Worm (Caenorhabditis elegans) whole organism, late embryonic: Measurements from ENCODE around the gene smg-8.

Source experiments
- C08G9.2 ChIP-seq: sonication (generic microtip); optimal IDR thresholded peaks from 2 replicates; lab custom pipeline; 2016; ENCODE audit warnings: mild to moderate bottlenecking, missing genetic modification characterization, moderate library complexity, missing compliant biosample characterization
- C38D4.7 ChIP-seq: fragments of 200-800 bp; sonication (Bioruptor generic); optimal IDR thresholded peaks from 2 replicates; lab custom pipeline; 2018; ENCODE audit warnings: mild to moderate bottlenecking, missing genetic modification characterization, moderate library complexity, missing compliant biosample characterization
- K02D7.2 ChIP-seq: sonication (generic microtip); optimal IDR thresholded peaks from 2 replicates; lab custom pipeline; 2017; ENCODE audit warnings: mild to moderate bottlenecking, missing genetic modification characterization, missing compliant biosample characterization
- Y22D7AL.16 ChIP-seq: sonication (generic microtip); optimal IDR thresholded peaks from 2 replicates; lab custom pipeline; 2016; ENCODE audit warnings: missing genetic modification characterization, missing compliant biosample characterization
- ahr-1 ChIP-seq: sonication (generic microtip); optimal IDR thresholded peaks from 2 replicates; lab custom pipeline; 2016; ENCODE audit warnings: missing genetic modification characterization, missing compliant biosample characterization
- ama-1 ChIP-seq: fragments of 150-350 bp; optimal IDR thresholded peaks from 2 replicates; lab custom pipeline; 2014
- ceh-19 ChIP-seq: fragments of 200-800 bp; sonication (Bioruptor generic); optimal IDR thresholded peaks from 2 replicates; lab custom pipeline; 2018; ENCODE audit warnings: mild to moderate bottlenecking, missing genetic modification characterization, missing compliant biosample characterization
- ceh-24 ChIP-seq: sonication (generic microtip); optimal IDR thresholded peaks from 2 replicates; lab custom pipeline; 2016; ENCODE audit warnings: mild to moderate bottlenecking, missing genetic modification characterization, missing compliant biosample characterization
- ceh-9 ChIP-seq: sonication (generic microtip); optimal IDR thresholded peaks from 2 replicates; lab custom pipeline; 2016; ENCODE audit warnings: mild to moderate bottlenecking, missing genetic modification characterization, inconsistent platforms, missing compliant biosample characterization
- che-1 ChIP-seq: sonication (generic microtip); optimal IDR thresholded peaks from 2 replicates; lab custom pipeline; 2016; ENCODE audit warnings: mild to moderate bottlenecking, missing genetic modification characterization, missing compliant biosample characterization
- elt-2 ChIP-seq: sonication (generic microtip); optimal IDR thresholded peaks from 2 replicates; lab custom pipeline; 2016; ENCODE audit warnings: missing genetic modification reagents, missing genetic modification characterization, missing compliant biosample characterization
- elt-4 ChIP-seq: sonication (generic microtip); optimal IDR thresholded peaks from 2 replicates; lab custom pipeline; 2016; ENCODE audit warnings: missing genetic modification characterization, missing compliant biosample characterization
- eyg-1 ChIP-seq: sonication (generic microtip); optimal IDR thresholded peaks from 2 replicates; lab custom pipeline; 2016; ENCODE audit warnings: missing genotype, missing genetic modification characterization, missing compliant biosample characterization
- fax-1 ChIP-seq: sonication (generic microtip); optimal IDR thresholded peaks from 2 replicates; lab custom pipeline; 2016; ENCODE audit warnings: missing genotype, missing genetic modification characterization, missing compliant biosample characterization
- fkh-10 ChIP-seq: fragments of 150-350 bp; optimal IDR thresholded peaks from 2 replicates; lab custom pipeline; 2014; ENCODE audit warnings: missing biosample characterization, missing genetic modification reagents, missing genetic modification characterization
- fkh-6 ChIP-seq: sonication (generic microtip); optimal IDR thresholded peaks from 2 replicates; lab custom pipeline; 2016; ENCODE audit warnings: missing genetic modification characterization, missing compliant biosample characterization
- gmeb-2 ChIP-seq: sonication (generic microtip); optimal IDR thresholded peaks from 2 replicates; lab custom pipeline; 2016; ENCODE audit warnings: missing genetic modification characterization, inconsistent platforms, missing compliant biosample characterization
- hlh-13 ChIP-seq: fragments of 200-800 bp; sonication (Bioruptor generic); optimal IDR thresholded peaks from 2 replicates; lab custom pipeline; 2018; ENCODE audit warnings: mild to moderate bottlenecking, missing genetic modification characterization, missing compliant biosample characterization
- hlh-8 ChIP-seq: sonication (generic microtip); optimal IDR thresholded peaks from 2 replicates; lab custom pipeline; 2016; ENCODE audit warnings: missing genotype, missing genetic modification characterization, missing compliant biosample characterization
- lim-6 ChIP-seq: sonication (generic microtip); optimal IDR thresholded peaks from 2 replicates; lab custom pipeline; 2016; ENCODE audit warnings: missing genetic modification characterization, missing compliant biosample characterization
- madf-2 ChIP-seq: sonication (generic microtip); optimal IDR thresholded peaks from 2 replicates; lab custom pipeline; 2017; ENCODE audit warnings: missing genetic modification characterization, missing compliant biosample characterization
- nhr-11 ChIP-seq: fragments of 150-350 bp; optimal IDR thresholded peaks from 2 replicates; lab custom pipeline; 2014; ENCODE audit warnings: missing biosample characterization, missing genetic modification characterization
- nhr-232 ChIP-seq: sonication (generic microtip); optimal IDR thresholded peaks from 2 replicates; lab custom pipeline; 2016; ENCODE audit warnings: missing genetic modification characterization, missing compliant biosample characterization
- pag-3 ChIP-seq: sonication (generic microtip); optimal IDR thresholded peaks from 2 replicates; lab custom pipeline; 2016; ENCODE audit warnings: missing compliant biosample characterization, missing genetic modification characterization, borderline replicate concordance
- pat-9 ChIP-seq: fragments of 200-800 bp; sonication (Bioruptor generic); optimal IDR thresholded peaks from 2 replicates; lab custom pipeline; 2018; ENCODE audit warnings: mild to moderate bottlenecking, missing genetic modification characterization, moderate library complexity, missing compliant biosample characterization
- pqm-1 ChIP-seq: sonication (generic microtip); optimal IDR thresholded peaks from 2 replicates; lab custom pipeline; 2016; ENCODE audit warnings: missing genetic modification characterization, missing compliant biosample characterization
- sdc-2 ChIP-seq: sonication (generic microtip); optimal IDR thresholded peaks from 2 replicates; lab custom pipeline; 2016; ENCODE audit warnings: missing genotype, missing genetic modification characterization, missing compliant biosample characterization
- syd-9 ChIP-seq: sonication (generic microtip); optimal IDR thresholded peaks from 2 replicates; lab custom pipeline; 2016; ENCODE audit warnings: mild to moderate bottlenecking, missing genetic modification characterization, moderate library complexity, missing compliant biosample characterization
- tbx-2 ChIP-seq: sonication (generic microtip); optimal IDR thresholded peaks from 2 replicates; lab custom pipeline; 2016; ENCODE audit warnings: missing genetic modification characterization, missing compliant biosample characterization
- unc-55 ChIP-seq: sonication (generic microtip); optimal IDR thresholded peaks from 2 replicates; lab custom pipeline; 2017; ENCODE audit warnings: missing biosample characterization, missing genetic modification reagents, missing genetic modification characterization
- unc-86 ChIP-seq: sonication (generic microtip); optimal IDR thresholded peaks from 2 replicates; lab custom pipeline; 2016; ENCODE audit warnings: missing genetic modification characterization, missing compliant biosample characterization
- zip-5 ChIP-seq: sonication (generic microtip); optimal IDR thresholded peaks from 2 replicates; lab custom pipeline; 2016; ENCODE audit warnings: missing genetic modification characterization, missing compliant biosample characterization
- ztf-16 ChIP-seq: sonication (generic microtip); optimal IDR thresholded peaks from 2 replicates; lab custom pipeline; 2017; ENCODE audit warnings: missing genetic modification characterization, missing compliant biosample characterization

The smg-8 gene

DNA sequence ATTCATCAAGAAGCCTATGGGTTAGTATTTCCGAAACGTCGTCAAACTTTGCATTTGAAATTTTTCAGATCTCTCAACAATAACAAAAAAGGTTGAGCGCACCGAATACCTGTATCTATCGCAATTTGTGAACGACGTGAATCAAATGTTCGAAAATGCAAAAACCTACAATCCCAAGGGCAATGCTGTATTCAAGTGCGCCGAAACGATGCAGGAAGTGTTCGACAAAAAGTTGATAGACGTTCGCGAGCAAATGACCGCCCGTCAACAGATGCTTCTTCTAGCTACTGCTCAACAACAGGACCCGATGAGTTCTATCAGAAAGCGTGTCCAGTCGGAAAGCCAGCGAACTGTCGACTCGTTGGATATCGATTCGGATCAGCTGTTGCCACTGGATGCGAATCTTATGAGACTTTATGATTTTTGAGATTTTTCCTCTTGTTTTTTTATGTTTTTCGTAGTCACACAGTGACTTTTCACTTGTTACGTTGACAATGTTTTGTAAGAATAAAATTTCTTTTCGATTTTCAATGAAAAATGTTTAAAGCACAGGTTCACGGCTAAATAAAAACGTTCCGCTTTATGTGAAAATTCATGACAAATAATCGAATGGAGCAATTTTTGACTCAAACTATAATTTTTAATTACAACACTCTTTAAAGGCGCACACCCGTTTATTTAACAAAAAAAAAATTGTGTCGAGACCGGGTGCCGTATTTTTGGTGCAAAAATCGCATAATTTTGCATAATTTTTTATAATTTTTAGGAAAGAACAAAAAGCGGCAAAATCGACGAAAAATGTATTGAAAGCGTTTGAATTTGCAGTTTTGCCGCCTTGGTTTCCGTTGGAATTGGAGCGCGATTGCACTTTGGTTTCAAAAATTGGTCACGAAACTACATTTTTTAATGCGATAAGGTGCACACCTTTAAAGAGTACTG, 33.6 kb upstream of the smg-8 start (continued):
- TF ChIP-seq ahr-1 (tag; lab: Kevin White, UChicago) (no peak), lim-6 (tag; lab: Kevin White, UChicago) (no peak), ceh-9 (tag; lab: Kevin White, UChicago) (no peak), syd-9 (no peak), nhr-232 (tag; lab: Kevin White, UChicago) (no peak), tbx-2 (tag; lab: Kevin White, UChicago) (peak; percentile 5), hlh-13 (no peak), ztf-16 (tag; lab: Kevin White, UChicago) (no peak)

DNA sequence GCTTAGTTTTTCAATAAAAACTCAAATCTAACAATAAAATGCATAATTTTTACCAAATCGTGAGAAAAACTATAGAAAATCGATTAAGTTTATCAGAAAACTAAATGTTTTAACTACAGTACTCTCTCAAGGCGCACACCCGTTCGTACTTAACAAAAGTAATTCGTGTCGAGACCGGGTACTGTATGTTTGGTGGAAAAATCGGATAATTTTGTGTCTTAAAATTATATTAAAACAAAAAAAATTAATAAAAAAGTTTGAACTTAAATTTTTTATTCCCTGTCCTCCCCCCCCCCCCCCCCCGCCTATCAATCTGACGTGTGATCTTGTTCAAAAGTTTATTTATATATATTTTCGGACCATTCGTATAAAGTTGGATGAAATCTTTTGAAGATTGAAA, 32.9 kb upstream of the smg-8 start, which contains the start of gene F26H11.4:
Gene F26H11.4, plus strand, starts transcription at position 301 of the 400 bp plus-strand sequence.
- TF ChIP-seq elt-2 (tag; lab: Kevin White, UChicago) (no peak), gmeb-2 (tag; lab: Kevin White, UChicago) (no peak), hlh-8 (no peak), pqm-1 (tag; lab: Kevin White, UChicago) (no peak), lim-6 (tag; lab: Kevin White, UChicago) (no peak), Y22D7AL.16 (tag; lab: Kevin White, UChicago) (no peak), C08G9.2 (tag; lab: Kevin White, UChicago) (no peak), nhr-232 (tag; lab: Kevin White, UChicago) (no peak), nhr-11 (tag; lab: Kevin White, UChicago) (no peak)
- TF ChIP-seq, all 69 proteins: peak for 0

DNA sequence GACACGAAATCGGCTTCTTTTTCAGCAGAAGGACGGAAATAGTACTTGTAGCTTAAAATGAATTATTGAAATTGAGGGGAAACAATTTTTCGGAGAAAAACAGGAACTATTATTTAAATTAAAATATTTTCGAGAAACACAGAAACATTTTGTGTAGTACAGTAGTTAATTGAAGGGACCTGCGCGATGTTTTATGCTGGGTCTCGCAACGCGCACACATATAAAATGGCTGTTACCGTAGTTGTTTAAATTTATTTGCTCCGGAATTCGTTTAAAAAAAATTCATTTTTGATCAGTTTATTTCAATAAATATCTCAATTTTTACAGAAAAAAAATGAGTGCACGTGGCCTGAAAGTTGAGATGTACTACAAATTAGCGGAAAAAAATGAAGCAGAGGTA, 30.4 kb upstream of the smg-8 start, which contains the start of gene dsb-2:
Gene dsb-2, plus strand, starts transcription at position 328 of the 400 bp plus-strand sequence.
- TF ChIP-seq hlh-8 (no peak), eyg-1 (no peak), ztf-16 (tag; lab: Kevin White, UChicago) (no peak), fkh-6 (tag; lab: Kevin White, UChicago) (no peak), syd-9 (no peak), unc-86 (tag; lab: Kevin White, UChicago) (no peak), fkh-10 (no peak), ceh-24 (tag; lab: Kevin White, UChicago) (no peak), elt-4 (no peak)

DNA sequence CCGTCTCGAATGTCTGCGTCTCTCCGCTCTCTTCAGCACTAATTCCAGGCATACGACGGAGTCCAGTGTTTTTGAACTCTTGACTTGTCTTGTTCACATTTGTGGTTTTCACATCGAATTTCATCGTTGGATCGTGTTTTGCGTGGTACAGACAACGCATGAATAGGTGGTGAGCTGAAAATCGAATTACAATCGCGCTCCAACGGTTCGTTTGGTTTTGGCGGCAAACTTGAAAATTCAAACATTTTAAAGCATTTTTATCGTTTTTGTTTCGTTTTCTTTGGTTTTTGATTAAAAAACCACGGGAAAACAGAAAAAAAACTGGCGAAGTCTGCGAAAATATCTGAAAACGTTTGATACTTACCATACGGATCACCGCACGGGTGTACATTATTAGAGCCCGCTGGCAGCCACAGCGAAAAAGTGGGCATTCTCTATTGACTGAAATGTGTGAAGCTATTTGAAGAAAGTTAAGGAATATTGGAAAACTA, 28.1 kb upstream of the smg-8 start, which contains the start of gene exl-1:
Gene exl-1, minus strand, starts transcription at position 441 of the 491 bp plus-strand sequence.
- TF ChIP-seq pag-3, result no peak
- TF ChIP-seq unc-55 (GFP tag; lab: Kevin White, UChicago), result no peak
- TF ChIP-seq Y22D7AL.16 (tag; lab: Kevin White, UChicago), result no peak
- TF ChIP-seq madf-2 (tag; lab: Kevin White, UChicago), result no peak
- TF ChIP-seq sdc-2 (tag; lab: Kevin White, UChicago), result no peak
- TF ChIP-seq ztf-16 (tag; lab: Kevin White, UChicago), result no peak
- no peak for TF ChIP-seq fax-1
- no peak for TF ChIP-seq K02D7.2 (tag; lab: Kevin White, UChicago)
- no peak for TF ChIP-seq C38D4.7 (GFP tag; lab: Kevin White, UChicago)
- no peak for TF ChIP-seq nhr-11 (tag; lab: Kevin White, UChicago)
- TF ChIP-seq pat-9, result no peak
- TF ChIP-seq zip-5 (tag; lab: Kevin White, UChicago), result no peak
- TF ChIP-seq ama-1 (lab: Kevin White, UChicago), result no peak
- no peak for TF ChIP-seq che-1 (tag; lab: Kevin White, UChicago)
- no peak for TF ChIP-seq ceh-19 (GFP tag; lab: Kevin White, UChicago)
- no peak for TF ChIP-seq pqm-1 (tag; lab: Kevin White, UChicago)
